Fruit fly (Drosophila melanogaster): ENCODE results near the gene CG9915.

CG9915 gene

dm6 chrX:16263415-16263814, 49.5 kb downstream of the CG9915 start (continued):
- no peak for TF ChIP-seq tll (GFP tag; optimal IDR thresholded peaks at IDR 0.05)
- TF ChIP-seq CG7928 (GFP tag; optimal IDR thresholded peaks at IDR 0.05), result no peak
- peak; percentile 15 for TF ChIP-seq maf-S (GFP tag; optimal IDR thresholded peaks at IDR 0.05)
- peak; percentile 67 for TF ChIP-seq wdn (GFP tag; IDR thresholded peaks at IDR 0.05)
- no peak for TF ChIP-seq crc (GFP tag; optimal IDR thresholded peaks at IDR 0.05)
- peak; percentile 70 for TF ChIP-seq CG11456 (GFP tag; IDR thresholded peaks at IDR 0.05)
- TF ChIP-seq CG14050 (GFP tag; IDR thresholded peaks at IDR 0.05), result peak; percentile 68
- peak; percentile 34 for TF ChIP-seq Lhr (GFP tag; optimal IDR thresholded peaks at IDR 0.05)
- no peak for TF ChIP-seq mld (GFP tag; IDR thresholded peaks at IDR 0.05; ENCODE audit: partially characterized antibody)
- peak; percentile 55 for TF ChIP-seq BtbVII (GFP tag; optimal IDR thresholded peaks at IDR 0.05)
- TF ChIP-seq Usf (GFP tag; optimal IDR thresholded peaks at IDR 0.05), result peak; percentile 55
- peak; percentile 69 for TF ChIP-seq trem (tag; optimal IDR thresholded peaks at IDR 0.05)
- TF ChIP-seq CG18262 (tag; optimal IDR thresholded peaks at IDR 0.05), result peak; percentile 79
- TF ChIP-seq trh (GFP tag; optimal IDR thresholded peaks at IDR 0.05), result no peak
- TF ChIP-seq slp2 (GFP tag; optimal IDR thresholded peaks at IDR 0.05), result no peak
- TF ChIP-seq fru (optimal IDR thresholded peaks at IDR 0.05), result no peak
- no peak for TF ChIP-seq CG3163 (GFP tag; optimal IDR thresholded peaks at IDR 0.05)
- peak; percentile 50 for TF ChIP-seq ewg (GFP tag; optimal IDR thresholded peaks at IDR 0.05)
- no peak for TF ChIP-seq da (GFP tag; optimal IDR thresholded peaks at IDR 0.05)
- TF ChIP-seq CG10565 (GFP tag; optimal IDR thresholded peaks at IDR 0.05), result no peak
- peak; percentile 1 for TF ChIP-seq CG4617 (GFP tag; optimal IDR thresholded peaks at IDR 0.05; ENCODE audit: borderline replicate concordance)
- TF ChIP-seq CG9215 (GFP tag; IDR thresholded peaks at IDR 0.05), result peak; percentile 60
- TF ChIP-seq CG14965 (GFP tag; optimal IDR thresholded peaks at IDR 0.05; ENCODE audit: borderline replicate concordance), result no peak
- TF ChIP-seq gfzf (GFP tag; optimal IDR thresholded peaks at IDR 0.05), result no peak
- TF ChIP-seq corto (GFP tag; optimal IDR thresholded peaks at IDR 0.05), result no peak
- peak; percentile 35 for TF ChIP-seq Jarid2 (GFP tag; optimal IDR thresholded peaks at IDR 0.05)
- TF ChIP-seq knrl (GFP tag; IDR thresholded peaks at IDR 0.05; ENCODE audit: partially characterized antibody), result no peak
- TF ChIP-seq nerfin-2 (GFP tag; IDR thresholded peaks at IDR 0.05; ENCODE audit: partially characterized antibody), result no peak
- TF ChIP-seq CG4282 (GFP tag; optimal IDR thresholded peaks at IDR 0.05), result no peak
- peak; percentile 83 for TF ChIP-seq CG34422 (GFP tag; IDR thresholded peaks at IDR 0.05)
- TF ChIP-seq Scr (GFP tag; IDR thresholded peaks at IDR 0.05; ENCODE audit: partially characterized antibody), result no peak
- peak; percentile 88 for TF ChIP-seq CG11696 (GFP tag; IDR thresholded peaks at IDR 0.05)
- no peak for TF ChIP-seq CG7963 (GFP tag; IDR thresholded peaks at IDR 0.05; ENCODE audit: partially characterized antibody)
- TF ChIP-seq CG3847 (GFP tag; IDR thresholded peaks at IDR 0.05), result peak; percentile 70
- TF ChIP-seq CG6791 (GFP tag; IDR thresholded peaks at IDR 0.05; ENCODE audit: partially characterized antibody), result no peak
- peak; percentile 68 for TF ChIP-seq stc (GFP tag; IDR thresholded peaks at IDR 0.05)
- TF ChIP-seq Atf6 (GFP tag; IDR thresholded peaks at IDR 0.05), result peak; percentile 85
- peak; percentile 65 for TF ChIP-seq CG12659 (GFP tag; optimal IDR thresholded peaks at IDR 0.05)
- peak; percentile 92 for TF ChIP-seq CG17328 (GFP tag; IDR thresholded peaks at IDR 0.05)
- TF ChIP-seq Doc2 (GFP tag; IDR thresholded peaks at IDR 0.05), result no peak
- TF ChIP-seq dmrt11E (tag; optimal IDR thresholded peaks at IDR 0.05), result peak; percentile 86
- peak; percentile 60 for TF ChIP-seq CG33557 (GFP tag; optimal IDR thresholded peaks at IDR 0.05)
- peak; percentile 67 for TF ChIP-seq CG18764 (GFP tag; optimal IDR thresholded peaks at IDR 0.05)
- TF ChIP-seq repo (GFP tag; optimal IDR thresholded peaks at IDR 0.05), result no peak
- peak; percentile 79 for TF ChIP-seq HLH3B (GFP tag; IDR thresholded peaks at IDR 0.05)
- TF ChIP-seq Aef1 (GFP tag; IDR thresholded peaks at IDR 0.05), result peak; percentile 69
- TF ChIP-seq CG15073 (GFP tag; optimal IDR thresholded peaks at IDR 0.05), result peak; percentile 38
- no peak for TF ChIP-seq her (GFP tag; optimal IDR thresholded peaks at IDR 0.05)
- peak; percentile 76 for TF ChIP-seq CG9817 (tag; optimal IDR thresholded peaks at IDR 0.05)
- TF ChIP-seq CrebB (tag; optimal IDR thresholded peaks at IDR 0.05), result peak; percentile 61
- peak; percentile 45 for TF ChIP-seq Bteb2 (GFP tag; optimal IDR thresholded peaks at IDR 0.05)

Measured in whole organism, embryonic.